Worm (Caenorhabditis elegans) whole organism, L4 larva: ENCODE data around the gene gei-15.
"Not testable (repeated sequence)": the region's sequence is repeated elsewhere in the genome, so short reads cannot be mapped to it uniquely, and the experiment has no call there.

Experiments used
- F26F4.8 ChIP-seq: fragments of 200-800 bp; sonication (Bioruptor generic); conservative IDR thresholded peaks from 2 replicates; pipeline ENCODE4 v1.3.6; 2022; ENCODE audit warnings: missing genetic modification characterization, missing compliant biosample characterization
- F44E2.7 ChIP-seq: fragments of 200-800 bp; sonication (Bioruptor generic); IDR thresholded peaks from 2 replicates; pipeline ENCODE4 v2.1.2; 2022; ENCODE audit warnings: missing genetic modification characterization, missing compliant biosample characterization
- T26A8.4 ChIP-seq: fragments of 200-800 bp; sonication (Bioruptor generic); IDR thresholded peaks from 2 replicates; pipeline ENCODE4 v1.3.6; 2022; ENCODE audit warnings: missing genetic modification characterization, missing compliant biosample characterization
- Y105C5A.15 ChIP-seq: fragments of 200-800 bp; sonication (Bioruptor generic); IDR thresholded peaks from 2 replicates; pipeline ENCODE4 v1.3.6; 2022; ENCODE audit warnings: missing genetic modification characterization, missing compliant biosample characterization
- Y75B8A.6 ChIP-seq: fragments of 200-800 bp; sonication (Bioruptor generic); IDR thresholded peaks from 2 replicates; pipeline ENCODE4 v1.3.6; 2022; ENCODE audit warnings: missing genetic modification reagents, missing genetic modification characterization, missing compliant biosample characterization
- ZK337.2 ChIP-seq: fragments of 200-800 bp; sonication (Bioruptor generic); IDR thresholded peaks from 2 replicates; pipeline ENCODE4 v1.3.6; 2022; ENCODE audit warnings: missing genetic modification reagents, missing genetic modification characterization, missing compliant biosample characterization
- ZK546.5 ChIP-seq, 2 experiments: sonication (generic microtip); optimal IDR thresholded peaks; 2 replicates each; lab custom pipeline; 2017; ENCODE audit warnings: missing biosample characterization in 2 of 2, missing genetic modification characterization in 2 of 2
- aha-1 ChIP-seq: fragments of 150-350 bp; peaks from one replicate; lab custom pipeline; 2014; ENCODE audit warnings: missing biosample characterization, missing genetic modification characterization
- ama-1 ChIP-seq: fragments of 150-350 bp; optimal IDR thresholded peaks from 2 replicates; lab custom pipeline; 2014; ENCODE audit warnings: inconsistent platforms, mixed read lengths
- ceh-82 ChIP-seq: sonication (generic microtip); optimal IDR thresholded peaks from 2 replicates; lab custom pipeline; 2017; ENCODE audit warnings: missing biosample characterization, missing genetic modification characterization
- ces-1 ChIP-seq: fragments of 150-350 bp; sonication (generic microtip); optimal IDR thresholded peaks from 4 replicates; lab custom pipeline; 2014; ENCODE audit warnings: missing biosample characterization, missing genetic modification reagents, missing genetic modification characterization
- cey-2 ChIP-seq: sonication (generic microtip); optimal IDR thresholded peaks from 3 replicates; lab custom pipeline; 2017; ENCODE audit warnings: missing genetic modification characterization, mild to moderate bottlenecking, missing compliant biosample characterization, antibody characterized with exemption, borderline replicate concordance; ENCODE audit not compliant: insufficient read depth
- ctbp-1 ChIP-seq: fragments of 200-800 bp; sonication (Bioruptor generic); IDR thresholded peaks from 2 replicates; pipeline ENCODE4 v1.3.6; 2022; ENCODE audit warnings: missing genetic modification reagents, missing genetic modification characterization, missing compliant biosample characterization
- daf-16 ChIP-seq, 3 experiments: sonication (generic microtip); optimal IDR thresholded peaks; 2 replicates each; lab custom pipeline; 2016 to 2017; ENCODE audit warnings: missing genetic modification characterization in 3 of 3, missing genetic modification reagents in 3 of 3, mild to moderate bottlenecking in 2 of 3, missing compliant biosample characterization in 2 of 3, missing biosample characterization in 1 of 3, moderate library complexity in 1 of 3
- duxl-1 ChIP-seq: sonication (generic microtip); optimal IDR thresholded peaks from 2 replicates; lab custom pipeline; 2016; ENCODE audit warnings: mild to moderate bottlenecking, missing genetic modification characterization, moderate library complexity, missing compliant biosample characterization; ENCODE audit not compliant: poor library complexity
- dve-1 ChIP-seq: sonication (generic microtip); optimal IDR thresholded peaks from 2 replicates; lab custom pipeline; 2017; ENCODE audit warnings: antibody characterized with exemption, mild to moderate bottlenecking, missing genetic modification characterization, missing compliant biosample characterization; ENCODE audit not compliant: insufficient read depth
- egl-43 ChIP-seq: fragments of 200-800 bp; sonication (Bioruptor generic); IDR thresholded peaks from 2 replicates; pipeline ENCODE4 v1.3.6; 2022; ENCODE audit warnings: missing genetic modification reagents, missing genetic modification characterization, missing compliant biosample characterization
- fkh-10 ChIP-seq: fragments of 150-350 bp; optimal IDR thresholded peaks from 2 replicates; lab custom pipeline; 2014; ENCODE audit warnings: missing biosample characterization, missing genetic modification reagents, missing genetic modification characterization
- gei-8 ChIP-seq: fragments of 200-800 bp; sonication (Bioruptor generic); optimal IDR thresholded peaks from 2 replicates; lab custom pipeline; 2018; ENCODE audit warnings: mild to moderate bottlenecking, missing genetic modification characterization, missing compliant biosample characterization
- hlh-11 ChIP-seq: fragments of 200-800 bp; sonication (Bioruptor generic); optimal IDR thresholded peaks from 2 replicates; lab custom pipeline; 2018; ENCODE audit warnings: mild to moderate bottlenecking, missing genetic modification characterization, missing compliant biosample characterization
- hlh-30 ChIP-seq: sonication (generic microtip); optimal IDR thresholded peaks from 2 replicates; lab custom pipeline; 2017; ENCODE audit warnings: antibody characterized with exemption, mild to moderate bottlenecking, missing genetic modification characterization, missing compliant biosample characterization; ENCODE audit not compliant: insufficient read depth
- jun-1 ChIP-seq: fragments of 150-350 bp; optimal IDR thresholded peaks from 2 replicates; lab custom pipeline; 2014; ENCODE audit warnings: missing biosample characterization, missing genetic modification reagents, missing genetic modification characterization
- lin-1 ChIP-seq: fragments of 200-800 bp; sonication (Bioruptor generic); IDR thresholded peaks from 2 replicates; pipeline ENCODE4 v1.3.6; 2022; ENCODE audit warnings: missing genetic modification reagents, missing genetic modification characterization, missing compliant biosample characterization
- lin-29 ChIP-seq: fragments of 200-800 bp; sonication (Bioruptor generic); IDR thresholded peaks from 2 replicates; pipeline ENCODE4 v1.3.6; 2022; ENCODE audit warnings: missing genetic modification reagents, missing genetic modification characterization, missing compliant biosample characterization
- lir-3 ChIP-seq: sonication (generic microtip); optimal IDR thresholded peaks from 2 replicates; lab custom pipeline; 2016; ENCODE audit warnings: mild to moderate bottlenecking, missing genetic modification characterization, missing compliant biosample characterization
- madf-9 ChIP-seq: fragments of 200-800 bp; sonication (Bioruptor generic); conservative IDR thresholded peaks from 2 replicates; pipeline ENCODE4 v1.3.6; 2022; ENCODE audit warnings: missing genetic modification reagents, missing genetic modification characterization, missing compliant biosample characterization
- mxl-2 ChIP-seq: fragments of 200-800 bp; sonication (Bioruptor generic); conservative IDR thresholded peaks from 2 replicates; pipeline ENCODE4 v1.3.6; 2022; ENCODE audit warnings: missing genetic modification reagents, missing genetic modification characterization, missing compliant biosample characterization
- nhr-102 ChIP-seq: sonication (generic microtip); optimal IDR thresholded peaks from 2 replicates; lab custom pipeline; 2016; ENCODE audit warnings: mild to moderate bottlenecking, missing genetic modification characterization, moderate library complexity, missing compliant biosample characterization
- nhr-11 ChIP-seq: fragments of 150-350 bp; optimal IDR thresholded peaks from 2 replicates; lab custom pipeline; 2014; ENCODE audit warnings: missing biosample characterization, missing genetic modification characterization
- nhr-111 ChIP-seq: fragments of 200-800 bp; sonication (Bioruptor generic); optimal IDR thresholded peaks from 2 replicates; lab custom pipeline; 2018; ENCODE audit warnings: mild to moderate bottlenecking, missing genetic modification characterization, missing compliant biosample characterization
- nhr-237 ChIP-seq: sonication (generic microtip); optimal IDR thresholded peaks from 2 replicates; lab custom pipeline; 2017; ENCODE audit warnings: missing biosample characterization, missing genetic modification characterization
- nhr-28 ChIP-seq: fragments of 150-350 bp; optimal IDR thresholded peaks from 2 replicates; lab custom pipeline; 2014; ENCODE audit warnings: missing biosample characterization, missing genetic modification characterization
- nhr-48 ChIP-seq: sonication (generic microtip); optimal IDR thresholded peaks from 2 replicates; lab custom pipeline; 2016; ENCODE audit warnings: mild to moderate bottlenecking, missing genetic modification characterization, missing compliant biosample characterization
- nhr-76 ChIP-seq: fragments of 150-350 bp; optimal IDR thresholded peaks from 2 replicates; lab custom pipeline; 2014; ENCODE audit warnings: missing biosample characterization, missing genetic modification characterization
- php-3 ChIP-seq: fragments of 200-800 bp; sonication (Bioruptor generic); IDR thresholded peaks from 2 replicates; pipeline ENCODE4 v1.3.6; 2022; ENCODE audit warnings: missing genetic modification reagents, missing genetic modification characterization, missing compliant biosample characterization
- rbr-2 ChIP-seq: sonication (generic microtip); optimal IDR thresholded peaks from 2 replicates; lab custom pipeline; 2016; ENCODE audit warnings: missing genotype, missing genetic modification characterization, missing compliant biosample characterization
- sdz-12 ChIP-seq: fragments of 200-800 bp; sonication (Bioruptor generic); optimal IDR thresholded peaks from 2 replicates; lab custom pipeline; 2018; ENCODE audit warnings: mild to moderate bottlenecking, missing genetic modification characterization, missing compliant biosample characterization
- set-16 ChIP-seq: fragments of 200-800 bp; sonication (Bioruptor generic); IDR thresholded peaks from 2 replicates; pipeline ENCODE4 v1.3.6; 2022; ENCODE audit warnings: missing genetic modification reagents, missing genetic modification characterization, missing compliant biosample characterization
- skn-1 ChIP-seq: fragments of 150-350 bp; optimal IDR thresholded peaks from 2 replicates; lab custom pipeline; 2014; ENCODE audit warnings: missing biosample characterization, missing genetic modification characterization
- spr-3 ChIP-seq: fragments of 200-800 bp; sonication (Bioruptor generic); optimal IDR thresholded peaks from 2 replicates; lab custom pipeline; 2018; ENCODE audit warnings: mild to moderate bottlenecking, missing genetic modification characterization, missing compliant biosample characterization
- unc-130 ChIP-seq: sonication (generic microtip); optimal IDR thresholded peaks from 2 replicates; lab custom pipeline; 2016; ENCODE audit warnings: missing genetic modification reagents, missing genetic modification characterization, missing compliant biosample characterization
- zfp-2 ChIP-seq: sonication (generic microtip); optimal IDR thresholded peaks from 2 replicates; lab custom pipeline; 2016; ENCODE audit warnings: mild to moderate bottlenecking, missing genetic modification characterization, missing compliant biosample characterization
- zfp-3 ChIP-seq: fragments of 200-800 bp; sonication (Bioruptor generic); conservative IDR thresholded peaks from 2 replicates; pipeline ENCODE4 v1.3.6; 2022; ENCODE audit warnings: missing genetic modification reagents, missing genetic modification characterization, missing compliant biosample characterization
- zip-11 ChIP-seq: fragments of 200-800 bp; sonication (Bioruptor generic); IDR thresholded peaks from 2 replicates; pipeline ENCODE4 v1.3.6; 2022; ENCODE audit warnings: missing genetic modification characterization, missing compliant biosample characterization
- zip-2 ChIP-seq: fragments of 150-350 bp; optimal IDR thresholded peaks from 2 replicates; lab custom pipeline; 2014; ENCODE audit warnings: missing biosample characterization, missing genetic modification characterization
- ztf-7 ChIP-seq: fragments of 150-350 bp; optimal IDR thresholded peaks from 2 replicates; lab custom pipeline; 2014; ENCODE audit warnings: missing biosample characterization, missing genetic modification characterization

gei-15 gene

ce11 chrX:6823218-6823979 lies at the start of gene gei-15:
Gene gei-15, minus strand, starts transcription at chrX:6823268.
- no peak for TF ChIP-seq ctbp-1 (GFP tag; lab: Robert Waterston, UW)
- no peak for TF ChIP-seq rbr-2
- no peak for TF ChIP-seq lir-3 (tag; lab: Kevin White, UChicago)
- TF ChIP-seq nhr-48: no peak
- peak; percentile 1 for TF ChIP-seq nhr-11 (tag; lab: Kevin White, UChicago)
- TF ChIP-seq ZK546.5 (tag; optimal IDR thresholded peaks at IDR 0.05; lab: Kevin White, UChicago): no peak
- no peak for TF ChIP-seq zfp-2 (tag; lab: Kevin White, UChicago)
- peak; percentile 63 for TF ChIP-seq aha-1
- no peak for TF ChIP-seq daf-16 (GFP tag; optimal IDR thresholded peaks at IDR 0.05; lab: Kevin White, UChicago)
- TF ChIP-seq daf-16 (tag; optimal IDR thresholded peaks at IDR 0.05; lab: Kevin White, UChicago): no peak
- no peak for TF ChIP-seq Y105C5A.15 (GFP tag; lab: Robert Waterston, UW)
- TF ChIP-seq hlh-11: peak; percentile 55
- TF ChIP-seq php-3 (GFP tag; lab: Robert Waterston, UW): no peak

DNA sequence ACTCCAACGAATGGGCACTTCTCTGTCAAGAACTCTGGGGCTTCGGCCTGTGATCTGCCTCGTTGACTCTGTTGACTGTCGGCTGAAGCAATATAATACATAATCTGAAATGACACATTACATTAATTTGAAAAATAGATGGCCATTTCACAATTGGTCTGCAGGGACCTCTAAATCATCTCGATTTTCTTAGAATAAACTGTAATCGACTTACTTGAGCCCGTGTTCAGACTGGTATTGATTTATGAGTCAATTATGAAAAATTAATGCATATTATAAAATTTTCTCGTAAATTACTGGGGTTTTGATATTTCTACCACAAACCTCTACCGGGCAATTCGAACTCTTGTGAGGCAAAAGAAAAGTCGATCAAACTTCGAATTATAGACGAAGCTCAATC lies 45.6 kb upstream of the gei-15 start, which contains the start of gene C53B7.6:
TSS of gene C53B7.6 (minus strand) at position 101 of the 400 bp plus-strand sequence.
- TF ChIP-seq cey-2, aha-1, nhr-28: not testable (repeated sequence)

ce11 chrX:6867707-6868106 lies 44.6 kb upstream of the gei-15 start:
- TF ChIP-seq madf-9 (GFP tag; lab: Robert Waterston, UW) (peak; percentile 90), dve-1 (peak; percentile 72), F44E2.7 (peak; percentile 81; the same call in 1 of the 2 replicates), sdz-12 (GFP tag; lab: Kevin White, UChicago) (no peak), zip-2 (tag; lab: Kevin White, UChicago) (no peak), lin-1 (GFP tag; lab: Robert Waterston, UW) (peak; percentile 88), ztf-7 (tag; lab: Kevin White, UChicago) (no peak), ama-1 (no peak), gei-8 (GFP tag; lab: Kevin White, UChicago) (peak; percentile 70), aha-1 (peak; percentile 99), hlh-11 (peak; percentile 68), hlh-30 (tag; lab: Kevin White, UChicago) (peak; percentile 62), fkh-10 (GFP tag; lab: Kevin White, UChicago) (no peak), nhr-237 (tag; lab: Kevin White, UChicago) (no peak), ZK546.5 (tag; optimal IDR thresholded peaks at IDR 0.05; lab: Kevin White, UChicago) (no peak), lin-29 (0 out of 2 replicates have a peak, but pooled peaks have one; percentile 39), T26A8.4 (GFP tag; lab: Robert Waterston, UW) (peak; percentile 85), nhr-111 (GFP tag; lab: Kevin White, UChicago) (peak; percentile 88), nhr-102 (tag; lab: Kevin White, UChicago) (peak; percentile 66), unc-130 (GFP tag; lab: Kevin White, UChicago) (no peak), egl-43 (GFP tag; lab: Robert Waterston, UW) (peak; percentile 96), mxl-2 (GFP tag; lab: Robert Waterston, UW) (peak; percentile 69), F26F4.8 (GFP tag; lab: Robert Waterston, UW) (peak; percentile 85), zfp-3 (peak; percentile 25; the same call in 1 of the 2 replicates), nhr-76 (no peak), skn-1 (no peak), jun-1 (tag; lab: Kevin White, UChicago) (no peak), spr-3 (GFP tag; lab: Kevin White, UChicago) (peak; percentile 67), zip-11 (GFP tag; lab: Robert Waterston, UW) (peak; percentile 77; the same call in 1 of the 2 replicates), ceh-82 (no peak), Y75B8A.6 (peak; percentile 79; the same call in 1 of the 2 replicates), ZK337.2 (GFP tag; lab: Robert Waterston, UW) (0 out of 2 replicates have a peak, but pooled peaks have one; percentile 4), set-16 (GFP tag; lab: Robert Waterston, UW) (no peak), duxl-1 (tag; lab: Kevin White, UChicago) (peak; percentile 89), ces-1 (GFP tag; lab: Kevin White, UChicago) (no peak)
